Fruit fly (Drosophila melanogaster): ENCODE results near the gene CG33203.

DNA sequence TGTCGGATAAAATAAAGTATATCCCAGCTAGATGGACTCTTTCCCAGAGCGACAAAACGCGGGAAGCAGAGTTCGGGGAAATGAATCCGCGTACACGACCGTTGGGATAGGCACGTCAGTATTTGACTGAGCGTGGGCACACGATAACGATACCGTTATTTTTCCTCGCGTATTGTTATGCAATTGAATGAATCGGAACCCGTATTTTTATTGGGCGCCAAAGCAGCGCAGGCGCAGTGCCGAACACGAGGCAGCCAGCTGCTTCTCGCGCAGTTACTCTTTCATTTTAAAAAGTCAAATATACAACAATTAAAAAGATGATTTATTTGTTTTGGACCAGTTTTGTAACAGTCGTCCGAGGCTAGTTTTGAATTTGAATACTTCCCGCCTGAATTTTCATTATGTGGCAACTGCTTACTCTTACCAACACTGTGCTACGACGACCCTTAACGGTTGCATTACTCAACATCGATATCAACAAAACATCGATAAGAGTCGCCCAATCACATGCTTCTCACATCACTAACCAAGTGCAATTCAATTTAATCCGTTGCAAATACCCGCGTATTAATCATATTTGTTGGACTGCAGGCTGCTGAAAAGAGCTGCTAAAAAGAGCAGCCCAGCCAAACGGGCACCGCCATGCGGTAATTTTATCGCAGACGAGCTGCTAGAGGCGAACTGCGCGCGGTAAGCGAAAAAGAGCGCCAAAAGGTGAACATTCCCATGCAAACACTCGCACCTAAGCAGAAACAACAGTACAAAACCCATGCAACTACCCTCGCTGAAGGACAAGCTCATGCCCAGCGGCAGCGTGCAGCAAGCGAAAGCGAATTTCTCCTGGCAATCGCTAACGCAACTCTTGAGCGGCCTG is at the start of gene CG33203, which contains the start of gene Doa:
- no peak for TF ChIP-seq pan (optimal IDR thresholded peaks at IDR 0.05)
- no peak for TF ChIP-seq usp (GFP tag; optimal IDR thresholded peaks at IDR 0.05)
- TF ChIP-seq psq (optimal IDR thresholded peaks at IDR 0.05), result no peak
- TF ChIP-seq CG8478 (optimal IDR thresholded peaks at IDR 0.05), result no peak
- no peak for TF ChIP-seq Dll (optimal IDR thresholded peaks at IDR 0.05)
- TF ChIP-seq EcR (GFP tag; optimal IDR thresholded peaks at IDR 0.05), result no peak
